Fruit fly (Drosophila melanogaster): ENCODE measurements around the gene CG13625.

DNA sequence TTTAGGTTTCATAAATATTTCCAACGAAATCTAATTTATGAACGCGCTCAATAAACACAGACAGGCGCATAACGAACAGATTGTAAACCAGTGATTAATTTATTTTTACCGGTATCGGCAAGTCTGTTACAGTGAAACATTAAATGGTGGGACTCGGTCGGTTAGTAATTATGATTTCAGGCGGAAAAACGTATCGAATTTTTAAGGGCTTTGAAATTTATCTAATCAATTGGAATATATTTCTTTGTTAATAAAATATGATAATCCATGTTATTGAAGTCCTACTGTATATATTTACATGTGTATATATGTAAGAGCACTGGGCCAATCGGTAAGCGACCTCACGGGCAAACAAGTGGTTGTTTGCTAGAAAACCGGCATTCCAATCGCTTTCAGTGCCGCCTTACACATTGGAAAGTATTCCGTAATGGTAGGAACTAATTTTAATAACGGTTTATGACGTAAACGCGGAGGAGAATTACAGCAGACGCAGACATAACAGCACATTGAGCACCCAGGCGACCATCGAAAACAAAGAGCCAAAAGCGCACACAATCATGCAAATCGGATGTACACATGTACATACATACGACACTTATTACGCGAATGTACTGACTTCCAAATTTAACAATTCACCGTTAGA, 41.8 kb downstream of the CG13625 start:
- TF ChIP-seq CG10979 (tag; optimal IDR thresholded peaks at IDR 0.05) (peak; percentile 66), Scr (GFP tag; IDR thresholded peaks at IDR 0.05; ENCODE audit: partially characterized antibody) (no peak), Nf-YA (GFP tag; IDR thresholded peaks at IDR 0.05) (peak; percentile 85), CG3065 (GFP tag; optimal IDR thresholded peaks at IDR 0.05) (peak; percentile 71)

Measured in whole organism, embryonic.